Fruit fly (Drosophila melanogaster) whole organism: ENCODE measurements around the gene CHES-1-like.

Source experiments
- CG8478 ChIP-seq: fragments of >200 bp; optimal IDR thresholded peaks from 2 replicates; lab custom pipeline; 2018; ENCODE audit warnings: inconsistent platforms
- Dll ChIP-seq: fragments of >200 bp; optimal IDR thresholded peaks from 2 replicates; lab custom pipeline; 2017
- EcR ChIP-seq, 2 experiments: fragments of >200 bp; optimal IDR thresholded peaks; 2 replicates each; lab custom pipeline; 2017; ENCODE audit warnings: missing biosample characterization in 2 of 2, missing genetic modification characterization in 2 of 2, missing genetic modification reagents in 2 of 2
- pan ChIP-seq: fragments of >200 bp; optimal IDR thresholded peaks from 2 replicates; lab custom pipeline; 2017
- psq ChIP-seq: fragments of >200 bp; optimal IDR thresholded peaks from 2 replicates; lab custom pipeline; 2017
- usp ChIP-seq: fragments of >200 bp; optimal IDR thresholded peaks from 2 replicates; lab custom pipeline; 2017; ENCODE audit warnings: missing biosample characterization, missing genetic modification characterization, mixed read lengths

- TF ChIP-seq CG8478 (no peak), psq (lab: Kevin White, UChicago) (no peak), pan (no peak), Dll (lab: Kevin White, UChicago) (peak; percentile 54), usp (GFP tag; lab: Kevin White, UChicago) (no peak), EcR (GFP tag; optimal IDR thresholded peaks at IDR 0.05; lab: Kevin White, UChicago) (no peak)
Observed at dm6 chrX:7691947-7692739, 17.0 kb downstream of the CHES-1-like start.
